Worm (Caenorhabditis elegans): Measurements from ENCODE around the gene R11G1.1.

Gene R11G1.1

DNA sequence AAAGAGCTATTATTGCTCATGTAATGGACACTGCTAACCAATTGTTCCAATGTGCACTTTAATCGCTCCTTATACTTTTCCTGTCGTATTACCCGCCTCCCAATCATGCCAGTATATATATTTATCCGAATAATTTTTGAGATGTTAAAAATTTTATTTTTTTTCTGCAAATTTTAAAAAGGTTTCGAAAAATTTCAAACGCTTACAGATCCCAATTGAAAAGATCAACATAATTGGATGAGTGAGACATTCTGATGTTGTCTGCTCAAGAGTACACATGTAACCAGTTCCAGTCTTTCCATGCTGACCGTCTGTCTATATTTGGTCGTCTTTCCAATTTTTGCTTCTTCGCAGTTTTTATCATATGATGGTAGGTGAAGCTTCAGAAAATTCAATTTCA lies at the start of gene R11G1.1:
Gene R11G1.1, plus strand, starts transcription at position 301 of the 400 bp plus-strand sequence.
- no peak for TF ChIP-seq hlh-30 (tag; optimal IDR thresholded peaks at IDR 0.05; ENCODE audit: insufficient read depth)
- no peak for TF ChIP-seq ceh-14 (tag; optimal IDR thresholded peaks at IDR 0.05)
- no peak for TF ChIP-seq lim-6 (tag; optimal IDR thresholded peaks at IDR 0.05)
- no peak for TF ChIP-seq hlh-15 (tag; optimal IDR thresholded peaks at IDR 0.05)
- no peak for TF ChIP-seq Y22D7AL.16 (tag; optimal IDR thresholded peaks at IDR 0.05)
- TF ChIP-seq ceh-48 (tag; optimal IDR thresholded peaks at IDR 0.05), result no peak

DNA sequence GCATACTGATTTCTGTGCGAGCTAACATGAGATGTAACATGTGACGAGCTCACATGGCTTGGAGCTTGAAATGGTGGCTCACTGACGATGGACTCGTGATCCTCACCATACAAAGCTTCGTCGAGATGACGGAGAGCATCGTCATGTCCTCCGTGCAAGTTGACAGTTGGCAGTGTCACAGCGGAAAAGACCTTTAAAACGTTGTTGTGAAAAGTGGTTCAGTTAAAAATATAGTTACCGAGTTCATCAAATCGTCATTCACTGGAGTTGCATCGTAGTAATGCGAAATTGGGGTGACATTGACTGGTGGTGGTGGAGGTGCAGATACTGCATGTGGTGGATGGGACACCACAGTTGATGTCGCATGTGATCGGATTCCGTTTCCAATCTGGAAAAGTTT lies 48.9 kb upstream of the R11G1.1 start:
- TF ChIP-seq syd-9 (tag; optimal IDR thresholded peaks at IDR 0.05) (no peak), K09A11.1 (tag; optimal IDR thresholded peaks at IDR 0.05; ENCODE audit: insufficient read depth) (no peak), ahr-1 (tag; optimal IDR thresholded peaks at IDR 0.05) (no peak), dmd-4 (tag; optimal IDR thresholded peaks at IDR 0.05; ENCODE audit: borderline replicate concordance) (no peak), pqm-1 (tag; optimal IDR thresholded peaks at IDR 0.05) (no peak), lim-6 (tag; optimal IDR thresholded peaks at IDR 0.05) (no peak), ets-4 (tag; optimal IDR thresholded peaks at IDR 0.05) (no peak), pat-9 (tag; optimal IDR thresholded peaks at IDR 0.05) (no peak), ceh-22 (tag; optimal IDR thresholded peaks at IDR 0.05) (no peak), pros-1 (tag; optimal IDR thresholded peaks at IDR 0.05) (no peak), tbx-7 (tag; optimal IDR thresholded peaks at IDR 0.05) (no peak), sox-4 (tag; optimal IDR thresholded peaks at IDR 0.05) (no peak)

DNA sequence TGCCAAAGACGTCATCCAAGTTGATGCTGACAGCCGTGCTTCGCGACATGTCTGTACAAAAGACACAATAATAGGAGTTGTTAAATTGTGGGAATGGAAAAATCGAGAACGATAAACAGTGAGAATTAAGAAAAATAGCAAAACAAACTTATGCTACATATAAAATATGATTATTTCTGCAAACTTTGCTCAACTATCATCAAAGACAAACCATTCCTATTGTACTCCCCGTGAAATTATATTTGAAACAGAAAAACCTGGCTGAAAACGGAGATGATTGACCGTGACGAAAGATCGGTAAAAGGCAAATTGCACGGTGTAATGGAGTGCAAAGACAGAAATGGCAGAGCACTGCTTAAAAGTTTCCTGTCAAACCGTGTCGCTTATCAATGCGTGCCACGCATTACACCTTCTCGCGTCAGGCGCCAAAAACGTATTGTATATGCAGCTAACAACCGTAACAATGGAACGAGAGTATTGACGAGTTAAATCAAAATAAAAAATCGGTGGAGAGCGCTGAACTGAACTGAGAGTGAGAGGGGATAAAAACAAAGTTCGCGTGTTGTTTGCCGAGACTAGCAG lies 48.2 kb upstream of the R11G1.1 start, which contains the start of gene C18B2.5:
Gene C18B2.5, minus strand, starts transcription at position 51 of the 582 bp plus-strand sequence.
- no peak for TF ChIP-seq ceh-31 (tag; optimal IDR thresholded peaks at IDR 0.05)
- no peak for TF ChIP-seq unc-55 (GFP tag; optimal IDR thresholded peaks at IDR 0.05)

DNA sequence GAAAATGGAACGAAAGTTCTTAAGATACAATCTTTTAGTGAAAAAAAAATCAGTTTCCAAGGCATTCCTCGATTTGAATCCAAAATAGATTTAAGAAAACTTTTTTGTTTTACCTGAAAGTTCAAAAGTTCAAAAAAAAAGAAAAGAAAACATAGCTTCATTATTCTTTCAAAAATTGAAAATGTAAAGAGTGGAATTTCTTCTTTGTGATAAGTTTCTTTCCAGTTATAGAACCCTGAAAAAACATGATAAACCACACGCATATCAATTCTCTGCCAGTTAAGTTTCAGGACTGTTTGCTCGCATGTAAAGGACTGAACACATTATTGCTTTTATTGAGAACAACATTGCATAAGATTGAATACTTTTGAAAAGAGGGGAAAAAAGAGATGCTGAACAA lies 47.6 kb upstream of the R11G1.1 start:
- no peak for TF ChIP-seq hlh-13 (GFP tag; optimal IDR thresholded peaks at IDR 0.05)
- TF ChIP-seq elt-2 (tag; optimal IDR thresholded peaks at IDR 0.05), result no peak
- no peak for TF ChIP-seq eyg-1 (tag; optimal IDR thresholded peaks at IDR 0.05)
- TF ChIP-seq hlh-6 (tag; optimal IDR thresholded peaks at IDR 0.05), result no peak
- TF ChIP-seq pha-4 (tag; optimal IDR thresholded peaks at IDR 0.05), result no peak
- no peak for TF ChIP-seq pag-3 (tag; optimal IDR thresholded peaks at IDR 0.05; ENCODE audit: borderline replicate concordance)
- no peak for TF ChIP-seq nhr-11 (tag; optimal IDR thresholded peaks at IDR 0.05)

DNA sequence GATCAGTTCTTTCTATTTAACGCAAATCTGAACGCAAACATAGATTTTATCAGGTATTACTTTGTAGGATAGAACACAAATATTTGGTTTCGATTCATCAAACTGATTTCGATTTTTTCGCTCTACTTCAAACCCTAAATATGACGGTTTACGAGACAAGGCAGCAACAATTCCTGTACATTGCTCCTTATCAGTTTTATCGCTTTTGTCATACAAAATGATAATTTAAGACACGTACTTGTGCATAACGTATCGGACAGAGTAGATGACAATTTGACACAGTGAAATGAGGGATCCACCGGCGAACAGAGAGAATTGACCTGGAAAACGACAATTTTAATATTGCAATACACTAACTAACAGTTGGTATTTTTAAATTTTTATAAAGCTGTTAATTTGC lies 45.6 kb upstream of the R11G1.1 start:
- TF ChIP-seq pqm-1 (tag; optimal IDR thresholded peaks at IDR 0.05) (no peak), elt-2 (tag; optimal IDR thresholded peaks at IDR 0.05) (peak; percentile 78)

DNA sequence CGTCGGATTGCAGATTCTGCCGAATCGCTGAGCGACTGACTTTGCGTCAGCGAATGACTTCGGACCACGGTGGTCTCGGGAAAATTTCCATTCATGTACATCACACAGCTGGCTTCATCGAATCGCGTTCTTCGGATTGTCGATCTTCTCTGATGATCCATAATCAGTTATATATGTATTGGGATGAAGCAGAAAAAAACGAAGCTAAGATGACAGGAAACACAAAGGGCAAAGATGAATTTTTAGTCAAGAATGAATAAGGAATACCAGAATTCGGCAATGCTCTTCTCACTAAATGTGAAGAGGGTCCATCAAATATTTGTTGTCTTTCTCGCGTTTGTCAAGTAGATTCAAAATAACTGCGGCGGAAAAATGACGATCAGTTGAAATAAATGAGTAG lies 42.1 kb upstream of the R11G1.1 start, which contains the start of gene del-9:
Gene del-9, minus strand, starts transcription at position 101 of the 400 bp plus-strand sequence.
- TF ChIP-seq pag-3 (tag; optimal IDR thresholded peaks at IDR 0.05; ENCODE audit: borderline replicate concordance), result no peak
- no peak for TF ChIP-seq ceh-19 (GFP tag; optimal IDR thresholded peaks at IDR 0.05)
- TF ChIP-seq unc-86 (tag; optimal IDR thresholded peaks at IDR 0.05), result no peak
- no peak for TF ChIP-seq fax-1 (tag; optimal IDR thresholded peaks at IDR 0.05)
- TF ChIP-seq hlh-13 (GFP tag; optimal IDR thresholded peaks at IDR 0.05), result no peak
- no peak for TF ChIP-seq ceh-22 (tag; optimal IDR thresholded peaks at IDR 0.05)

DNA sequence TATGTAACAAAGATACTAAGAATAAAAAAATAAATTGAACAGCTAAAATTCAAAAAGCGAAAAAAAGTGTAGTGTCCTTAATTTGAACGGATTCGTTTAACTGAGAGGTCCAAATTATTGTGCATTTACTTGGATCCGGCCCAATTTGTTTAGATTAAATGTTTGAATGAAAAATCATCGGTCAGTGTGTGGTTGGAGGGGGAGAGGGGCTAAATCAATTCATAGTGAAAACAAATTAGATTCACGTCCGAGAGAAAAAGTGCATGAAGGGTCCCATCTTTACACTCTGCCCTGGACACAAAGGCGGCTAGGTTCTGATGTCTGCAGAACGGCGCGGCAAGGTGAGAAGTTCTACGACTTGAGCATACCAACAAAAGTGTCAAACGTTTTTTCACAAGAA lies 40.5 kb upstream of the R11G1.1 start:
- no peak for TF ChIP-seq hlh-13 (GFP tag; optimal IDR thresholded peaks at IDR 0.05)
- TF ChIP-seq unc-42 (tag; optimal IDR thresholded peaks at IDR 0.05), result peak; percentile 87
